Fruit fly (Drosophila melanogaster): Measurements from ENCODE around the gene Ir7f.

The Ir7f gene

dm6 chrX:7892539-7892899 lies 8.7 kb upstream of the Ir7f start (continued):
- TF ChIP-seq CG9727 (GFP tag; optimal IDR thresholded peaks at IDR 0.05): peak; percentile 25
- TF ChIP-seq CG2120 (GFP tag; optimal IDR thresholded peaks at IDR 0.05): peak; percentile 14
- no peak for TF ChIP-seq kah (GFP tag; optimal IDR thresholded peaks at IDR 0.05)
- no peak for TF ChIP-seq CG15479 (GFP tag; optimal IDR thresholded peaks at IDR 0.05)
- TF ChIP-seq fd96Cb (tag; optimal IDR thresholded peaks at IDR 0.05): no peak
- TF ChIP-seq Nf-YB (GFP tag; optimal IDR thresholded peaks at IDR 0.05): no peak
- TF ChIP-seq CG16779 (GFP tag; IDR thresholded peaks at IDR 0.05): no peak
- TF ChIP-seq Drgx (GFP tag; IDR thresholded peaks at IDR 0.05): 0 out of 2 replicates have a peak, but pooled peaks have one; percentile 28
- TF ChIP-seq CG12155 (GFP tag; optimal IDR thresholded peaks at IDR 0.05): no peak
- no peak for TF ChIP-seq CG15011 (GFP tag; optimal IDR thresholded peaks at IDR 0.05)
- TF ChIP-seq CG7556 (GFP tag; optimal IDR thresholded peaks at IDR 0.05): no peak
- no peak for TF ChIP-seq gcm (GFP tag; optimal IDR thresholded peaks at IDR 0.05)
- TF ChIP-seq dimm (GFP tag; IDR thresholded peaks at IDR 0.05): no peak
- no peak for TF ChIP-seq tap (tag; optimal IDR thresholded peaks at IDR 0.05)
- TF ChIP-seq CG6272 (GFP tag; IDR thresholded peaks at IDR 0.05): no peak
- TF ChIP-seq CG16815 (GFP tag; optimal IDR thresholded peaks at IDR 0.05): peak; percentile 17
- TF ChIP-seq grn (GFP tag; optimal IDR thresholded peaks at IDR 0.05): no peak
- TF ChIP-seq hth (optimal IDR thresholded peaks at IDR 0.05): no peak
- TF ChIP-seq CG2678 (tag; optimal IDR thresholded peaks at IDR 0.05): peak; percentile 29
- TF ChIP-seq Hand (GFP tag; optimal IDR thresholded peaks at IDR 0.05): no peak
- TF ChIP-seq CG12104 (GFP tag; optimal IDR thresholded peaks at IDR 0.05): no peak
- TF ChIP-seq CG10209 (GFP tag; optimal IDR thresholded peaks at IDR 0.05): no peak
- TF ChIP-seq CG14710 (tag; optimal IDR thresholded peaks at IDR 0.05): peak; percentile 17
- TF ChIP-seq trem (tag; optimal IDR thresholded peaks at IDR 0.05): no peak
- TF ChIP-seq CG34422 (GFP tag; IDR thresholded peaks at IDR 0.05): no peak
- TF ChIP-seq vvl (GFP tag; IDR thresholded peaks at IDR 0.05): no peak
- no peak for TF ChIP-seq CG13287 (GFP tag; IDR thresholded peaks at IDR 0.05; ENCODE audit: partially characterized antibody)
- TF ChIP-seq Asciz (GFP tag; optimal IDR thresholded peaks at IDR 0.05): no peak
- no peak for TF ChIP-seq Optix (GFP tag; IDR thresholded peaks at IDR 0.05)
- TF ChIP-seq jumu (GFP tag; optimal IDR thresholded peaks at IDR 0.05): no peak
- TF ChIP-seq CG17568 (GFP tag; optimal IDR thresholded peaks at IDR 0.05): no peak
- no peak for TF ChIP-seq pb (GFP tag; optimal IDR thresholded peaks at IDR 0.05)
- TF ChIP-seq CG14050 (GFP tag; IDR thresholded peaks at IDR 0.05): no peak
- TF ChIP-seq Sry-β (GFP tag; optimal IDR thresholded peaks at IDR 0.05): no peak
- TF ChIP-seq CG42726 (GFP tag; IDR thresholded peaks at IDR 0.05; ENCODE audit: partially characterized antibody): no peak
- TF ChIP-seq Camta (GFP tag; optimal IDR thresholded peaks at IDR 0.05): no peak
- TF ChIP-seq sens (GFP tag): peak; percentile 81
- no peak for TF ChIP-seq Sox100B (GFP tag; optimal IDR thresholded peaks at IDR 0.05)
- no peak for TF ChIP-seq Dfd (GFP tag; optimal IDR thresholded peaks at IDR 0.05)
- TF ChIP-seq CG10366 (GFP tag; IDR thresholded peaks at IDR 0.05): no peak
- no peak for TF ChIP-seq Dek (tag; optimal IDR thresholded peaks at IDR 0.05)
- TF ChIP-seq CG7786 (GFP tag; optimal IDR thresholded peaks at IDR 0.05): no peak
- TF ChIP-seq Dip2 (GFP tag; IDR thresholded peaks at IDR 0.05): no peak
- no peak for TF ChIP-seq az2 (GFP tag; optimal IDR thresholded peaks at IDR 0.05)
- TF ChIP-seq phol (tag; optimal IDR thresholded peaks at IDR 0.05): peak; percentile 23
- TF ChIP-seq CG34376 (GFP tag; optimal IDR thresholded peaks at IDR 0.05): no peak
- TF ChIP-seq CG13424 (tag; optimal IDR thresholded peaks at IDR 0.05): peak; percentile 5
- TF ChIP-seq CG11398 (GFP tag; optimal IDR thresholded peaks at IDR 0.05): no peak
- TF ChIP-seq CG8944 (GFP tag; optimal IDR thresholded peaks at IDR 0.05): no peak
- TF ChIP-seq crol (GFP tag; IDR thresholded peaks at IDR 0.05): no peak
- TF ChIP-seq CoRest (tag; optimal IDR thresholded peaks at IDR 0.05): no peak
- no peak for TF ChIP-seq ssp (GFP tag; IDR thresholded peaks at IDR 0.05)
